Worm (Caenorhabditis elegans): ENCODE measurements around the gene pxmp-4.

Gene pxmp-4

ce11 chrIV:337128-337646 lies at the start of gene pxmp-4:
TSS of gene pxmp-4 (minus strand) at chrIV:337178.
- no peak for TF ChIP-seq sptf-1 (tag; optimal IDR thresholded peaks at IDR 0.05)
- no peak for TF ChIP-seq ceh-39 (tag; optimal IDR thresholded peaks at IDR 0.05)
- TF ChIP-seq lin-13 (tag; optimal IDR thresholded peaks at IDR 0.05): no peak
- TF ChIP-seq M03D4.4 (tag; optimal IDR thresholded peaks at IDR 0.05): no peak

DNA sequence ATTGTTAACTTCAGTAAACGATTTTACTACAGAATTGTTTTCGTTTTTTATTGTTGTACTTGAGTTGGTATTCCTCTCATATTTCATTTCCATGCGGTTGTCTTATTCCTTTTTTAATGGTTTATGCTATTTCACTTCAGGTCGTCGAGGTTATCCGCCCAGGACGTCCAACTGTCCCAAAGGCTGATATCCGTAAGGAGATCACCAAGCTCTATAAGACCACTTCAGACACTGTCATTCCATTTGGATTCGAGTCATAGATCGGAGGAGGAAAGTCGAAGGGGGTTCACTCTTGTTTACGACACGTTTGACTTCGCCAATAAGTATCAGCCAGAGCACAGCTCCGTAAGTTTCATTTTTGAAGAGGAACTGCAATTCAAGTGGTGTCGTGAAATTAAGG lies 49.6 kb upstream of the pxmp-4 start, which contains the start of gene T07A9.14:
TSS of gene T07A9.14 (plus strand) at position 124 of the 400 bp plus-strand sequence.
- TF ChIP-seq ceh-83 (GFP tag; optimal IDR thresholded peaks at IDR 0.05) (no peak), unc-62 (GFP tag; optimal IDR thresholded peaks at IDR 0.05) (no peak), lsy-2 (tag; optimal IDR thresholded peaks at IDR 0.05) (no peak), bed-3 (GFP tag; optimal IDR thresholded peaks at IDR 0.05) (no peak), nhr-2 (tag; optimal IDR thresholded peaks at IDR 0.05) (no peak), mls-2 (tag; optimal IDR thresholded peaks at IDR 0.05) (no peak), elt-1 (tag; optimal IDR thresholded peaks at IDR 0.05; ENCODE audit: borderline replicate concordance, insufficient read depth) (no peak), unc-39 (tag; optimal IDR thresholded peaks at IDR 0.05) (no peak), mab-5 (tag; optimal IDR thresholded peaks at IDR 0.05) (no peak)

- TF ChIP-seq sem-2 (GFP tag; optimal IDR thresholded peaks at IDR 0.05) (peak; percentile 29), M03D4.4 (tag; optimal IDR thresholded peaks at IDR 0.05) (peak; percentile 61), ceh-83 (GFP tag; optimal IDR thresholded peaks at IDR 0.05) (peak; percentile 17), unc-120 (tag; optimal IDR thresholded peaks at IDR 0.05; ENCODE audit: poor library complexity, severe bottlenecking) (peak; percentile 87), ceh-43 (GFP tag; optimal IDR thresholded peaks at IDR 0.05) (peak; percentile 41), ceh-39 (tag; optimal IDR thresholded peaks at IDR 0.05) (peak; percentile 77), cnd-1 (tag; optimal IDR thresholded peaks at IDR 0.05) (peak; percentile 74), lin-13 (tag; optimal IDR thresholded peaks at IDR 0.05) (peak; percentile 91), nhr-237 (tag; optimal IDR thresholded peaks at IDR 0.05) (peak; percentile 90), lsy-2 (tag; optimal IDR thresholded peaks at IDR 0.05) (peak; percentile 88), bed-3 (GFP tag; optimal IDR thresholded peaks at IDR 0.05) (peak; percentile 23), ham-2 (GFP tag; optimal IDR thresholded peaks at IDR 0.05) (peak; percentile 56), lin-32 (GFP tag; optimal IDR thresholded peaks at IDR 0.05) (peak; percentile 9), drap-1 (GFP tag; optimal IDR thresholded peaks at IDR 0.05) (peak; percentile 74), ztf-11 (tag; optimal IDR thresholded peaks at IDR 0.05) (peak; percentile 21), pha-4 (tag; optimal IDR thresholded peaks at IDR 0.05) (peak; percentile 87), ces-1 (GFP tag; optimal IDR thresholded peaks at IDR 0.05) (peak; percentile 85), hlh-1 (tag; optimal IDR thresholded peaks at IDR 0.05) (peak; percentile 61), sptf-1 (tag; optimal IDR thresholded peaks at IDR 0.05) (peak; percentile 88), unc-62 (GFP tag; optimal IDR thresholded peaks at IDR 0.05) (peak; percentile 13), mab-5 (tag; optimal IDR thresholded peaks at IDR 0.05) (peak; percentile 8), mls-2 (tag; optimal IDR thresholded peaks at IDR 0.05) (peak; percentile 84), tbx-8 (GFP tag; optimal IDR thresholded peaks at IDR 0.05) (peak; percentile 30), mep-1 (tag; optimal IDR thresholded peaks at IDR 0.05) (peak; percentile 94)
Observed at ce11 chrIV:385150-385937, 48.4 kb upstream of the pxmp-4 start, which contains the start of gene rps-24. TSS of gene rps-24 (plus strand) at chrIV:385887.

DNA sequence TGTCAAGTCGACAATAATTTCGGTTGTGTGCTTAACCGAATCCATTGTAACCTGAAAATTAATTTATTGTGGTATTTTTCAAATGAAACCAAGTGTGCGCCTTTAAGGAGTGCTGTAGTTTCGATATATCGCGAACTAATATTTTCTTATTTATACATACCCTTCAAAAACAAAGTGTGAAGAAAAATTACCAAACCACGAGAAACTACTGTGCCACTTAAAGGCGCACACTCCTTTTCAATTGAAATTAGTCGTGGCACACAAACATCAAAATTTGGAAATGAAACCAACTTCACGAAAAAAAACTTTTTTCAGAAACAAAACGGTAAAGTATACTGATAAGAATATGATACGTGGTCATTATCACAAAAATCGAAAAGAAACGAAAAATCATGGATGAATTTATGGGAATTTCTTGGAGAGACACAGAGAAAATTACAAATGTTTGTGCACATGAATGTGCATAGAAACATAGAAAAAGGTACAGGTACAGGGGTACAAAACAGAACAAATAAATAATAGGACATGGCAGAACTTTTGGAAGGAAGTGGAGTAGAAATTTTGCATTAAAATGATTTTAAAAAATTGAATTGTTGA lies 46.3 kb upstream of the pxmp-4 start, which contains the start of gene spl-1:
TSS of gene spl-1 (minus strand) at position 51 of the 597 bp plus-strand sequence.
- no peak for TF ChIP-seq unc-62 (GFP tag; optimal IDR thresholded peaks at IDR 0.05)
- TF ChIP-seq sem-2 (GFP tag; optimal IDR thresholded peaks at IDR 0.05): no peak
- TF ChIP-seq bed-3 (GFP tag; optimal IDR thresholded peaks at IDR 0.05): no peak
- no peak for TF ChIP-seq unc-39 (tag; optimal IDR thresholded peaks at IDR 0.05)
- TF ChIP-seq ceh-43 (GFP tag; optimal IDR thresholded peaks at IDR 0.05): no peak
- TF ChIP-seq unc-120 (tag; optimal IDR thresholded peaks at IDR 0.05; ENCODE audit: poor library complexity, severe bottlenecking): no peak
- no peak for TF ChIP-seq drap-1 (GFP tag; optimal IDR thresholded peaks at IDR 0.05)
- TF ChIP-seq flh-1 (GFP tag; optimal IDR thresholded peaks at IDR 0.05): no peak
- TF ChIP-seq ham-2 (GFP tag; optimal IDR thresholded peaks at IDR 0.05): no peak
- no peak for TF ChIP-seq nhr-28 (tag; optimal IDR thresholded peaks at IDR 0.05)
- no peak for TF ChIP-seq hlh-1 (tag; optimal IDR thresholded peaks at IDR 0.05)
- TF ChIP-seq blmp-1 (tag; optimal IDR thresholded peaks at IDR 0.05): no peak

Measured in whole organism, mixed stage, embryonic.